Fruit fly (Drosophila melanogaster) Kc167 (cell line): ENCODE data around the gene Oseg1.

Experiments used
- Myc ChIP-seq: fragments of >200 bp; optimal IDR thresholded peaks from 2 replicates; lab custom pipeline; 2017; ENCODE audit warnings: missing external identifiers
- Sin3A ChIP-seq: fragments of >200 bp; optimal IDR thresholded peaks from 2 replicates; lab custom pipeline; 2018; ENCODE audit warnings: missing external identifiers
- h ChIP-seq: fragments of >200 bp; optimal IDR thresholded peaks from 3 replicates; lab custom pipeline; 2018; ENCODE audit warnings: missing external identifiers
- psq ChIP-seq: fragments of >200 bp; optimal IDR thresholded peaks from 2 replicates; lab custom pipeline; 2017; ENCODE audit warnings: missing external identifiers

DNA sequence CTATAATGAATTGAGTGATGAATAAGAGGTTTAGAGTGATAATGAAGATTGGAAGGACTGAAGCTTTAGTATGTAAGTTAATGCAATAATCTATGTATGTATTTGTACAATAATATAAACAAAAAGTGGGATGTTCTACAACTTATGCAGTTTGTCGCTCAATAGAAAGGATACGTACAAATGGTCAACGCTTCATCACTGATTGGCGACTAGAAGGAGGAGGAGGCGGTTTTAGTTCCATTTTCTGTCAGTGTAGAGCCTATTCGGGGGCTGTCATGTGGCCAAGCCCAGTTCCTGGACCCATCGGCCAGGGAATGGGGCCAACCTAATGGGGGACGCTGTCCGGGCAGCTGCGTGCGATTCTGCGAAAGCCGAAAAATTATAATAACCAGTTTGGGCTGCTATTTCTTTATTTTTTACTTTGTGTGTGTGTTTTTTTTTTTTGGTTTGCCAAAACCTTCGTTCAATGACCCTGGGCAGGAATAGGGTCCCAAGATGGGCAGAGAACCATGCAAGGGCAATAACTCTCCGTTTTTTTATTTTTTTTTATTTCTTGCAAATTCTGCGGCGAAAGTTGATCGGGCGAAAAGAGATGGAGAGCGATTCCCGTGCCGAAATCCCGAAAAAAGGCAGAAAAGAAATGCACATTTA lies 43.8 kb downstream of the Oseg1 start:
- TF ChIP-seq Sin3A (lab: Kevin White, UChicago) (no peak), h (no peak), psq (lab: Kevin White, UChicago) (no peak), Myc (no peak)
